Worm (Caenorhabditis elegans): Measurements from ENCODE around the gene cnt-2.

The cnt-2 gene

ce11 chrIII:10629043-10629442 lies 25.8 kb upstream of the cnt-2 start, which contains the start of gene swt-4:
Gene swt-4 (minus strand): TSS chrIII:10629143.
- TF ChIP-seq hnd-1 (tag; optimal IDR thresholded peaks at IDR 0.05), result no peak
- TF ChIP-seq hmg-4 (GFP tag; optimal IDR thresholded peaks at IDR 0.05), result no peak
- no peak for TF ChIP-seq ama-1 (optimal IDR thresholded peaks at IDR 0.05)
- TF ChIP-seq tra-4 (tag; optimal IDR thresholded peaks at IDR 0.05), result no peak
- TF ChIP-seq B0310.2 (tag; optimal IDR thresholded peaks at IDR 0.05), result no peak
- TF ChIP-seq scrt-1 (GFP tag; IDR thresholded peaks at IDR 0.05), result no peak
- TF ChIP-seq tbx-37 (GFP tag; conservative IDR thresholded peaks at IDR 0.05), result no peak
- no peak for TF ChIP-seq flt-1 (GFP tag; IDR thresholded peaks at IDR 0.05)
- no peak for TF ChIP-seq F13C5.2 (tag; optimal IDR thresholded peaks at IDR 0.05)
- no peak for TF ChIP-seq ceh-13 (GFP tag; optimal IDR thresholded peaks at IDR 0.05)
- TF ChIP-seq sea-1 (GFP tag; conservative IDR thresholded peaks at IDR 0.05), result no peak
- TF ChIP-seq pes-1 (GFP tag; IDR thresholded peaks at IDR 0.05), result no peak

DNA sequence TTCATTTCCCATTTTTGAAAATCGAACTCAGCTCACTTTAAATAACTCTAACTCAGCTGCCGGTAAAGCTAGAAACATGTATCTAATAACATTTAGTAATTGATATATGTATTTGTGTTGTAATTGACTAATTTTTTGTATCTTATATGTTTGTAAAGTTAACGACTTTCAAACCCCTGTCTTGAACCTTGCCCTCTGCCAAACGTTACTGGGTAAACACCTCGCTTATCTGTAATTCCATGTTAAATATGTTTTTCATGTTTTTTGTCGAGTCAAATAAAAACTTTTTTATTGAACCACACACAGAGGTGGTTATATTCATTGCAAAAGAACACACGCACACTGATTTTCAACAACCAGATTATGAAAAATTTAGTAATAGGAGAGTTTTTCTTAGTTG lies 25.0 kb upstream of the cnt-2 start:
- TF ChIP-seq tbx-11 (GFP tag; IDR thresholded peaks at IDR 0.05) (no peak), ets-7 (tag; optimal IDR thresholded peaks at IDR 0.05) (no peak), tbx-37 (GFP tag; conservative IDR thresholded peaks at IDR 0.05) (no peak), aly-1 (tag; optimal IDR thresholded peaks at IDR 0.05) (no peak), ceh-36 (tag; optimal IDR thresholded peaks at IDR 0.05) (no peak), scrt-1 (GFP tag; IDR thresholded peaks at IDR 0.05) (no peak), ama-1 (optimal IDR thresholded peaks at IDR 0.05) (no peak), sea-1 (GFP tag; conservative IDR thresholded peaks at IDR 0.05) (no peak), ceh-13 (GFP tag; optimal IDR thresholded peaks at IDR 0.05) (no peak), hmbx-1 (tag; optimal IDR thresholded peaks at IDR 0.05) (no peak), pes-1 (GFP tag; IDR thresholded peaks at IDR 0.05) (no peak), hmg-4 (GFP tag; optimal IDR thresholded peaks at IDR 0.05) (no peak), flt-1 (GFP tag; IDR thresholded peaks at IDR 0.05) (no peak), B0310.2 (tag; optimal IDR thresholded peaks at IDR 0.05) (no peak), hnd-1 (tag; optimal IDR thresholded peaks at IDR 0.05) (no peak)

ce11 chrIII:10631870-10632509 lies 22.8 kb upstream of the cnt-2 start:
- TF ChIP-seq F13C5.2 (tag; optimal IDR thresholded peaks at IDR 0.05) (no peak), tra-4 (tag; optimal IDR thresholded peaks at IDR 0.05) (no peak), aly-1 (tag; optimal IDR thresholded peaks at IDR 0.05) (no peak), ceh-13 (GFP tag; optimal IDR thresholded peaks at IDR 0.05) (no peak), ama-1 (optimal IDR thresholded peaks at IDR 0.05) (no peak), ets-7 (tag; optimal IDR thresholded peaks at IDR 0.05) (no peak), B0310.2 (tag; optimal IDR thresholded peaks at IDR 0.05) (no peak), flt-1 (GFP tag; IDR thresholded peaks at IDR 0.05) (no peak), scrt-1 (GFP tag; IDR thresholded peaks at IDR 0.05) (no peak)

ce11 chrIII:10632590-10633402 lies 22.0 kb upstream of the cnt-2 start, which contains the start of gene Y39A1A.10:
Gene Y39A1A.10 (plus strand): TSS chrIII:10632728.
- no peak for TF ChIP-seq tbx-37 (GFP tag; conservative IDR thresholded peaks at IDR 0.05)
- no peak for TF ChIP-seq ceh-13 (GFP tag; optimal IDR thresholded peaks at IDR 0.05)
- TF ChIP-seq hnd-1 (tag; optimal IDR thresholded peaks at IDR 0.05), result no peak
- no peak for TF ChIP-seq ets-7 (tag; optimal IDR thresholded peaks at IDR 0.05)
- no peak for TF ChIP-seq B0310.2 (tag; optimal IDR thresholded peaks at IDR 0.05)
- no peak for TF ChIP-seq scrt-1 (GFP tag; IDR thresholded peaks at IDR 0.05)
- TF ChIP-seq pes-1 (GFP tag; IDR thresholded peaks at IDR 0.05), result no peak
- no peak for TF ChIP-seq ama-1 (optimal IDR thresholded peaks at IDR 0.05)
- no peak for TF ChIP-seq F13C5.2 (tag; optimal IDR thresholded peaks at IDR 0.05)
- TF ChIP-seq sea-1 (GFP tag; conservative IDR thresholded peaks at IDR 0.05), result no peak
- no peak for TF ChIP-seq hmg-4 (GFP tag; optimal IDR thresholded peaks at IDR 0.05)
- TF ChIP-seq tbx-11 (GFP tag; IDR thresholded peaks at IDR 0.05), result no peak
- TF ChIP-seq ceh-36 (tag; optimal IDR thresholded peaks at IDR 0.05), result no peak
- TF ChIP-seq tra-4 (tag; optimal IDR thresholded peaks at IDR 0.05), result no peak
- TF ChIP-seq hmbx-1 (tag; optimal IDR thresholded peaks at IDR 0.05), result no peak
- no peak for TF ChIP-seq aly-1 (tag; optimal IDR thresholded peaks at IDR 0.05)
- no peak for TF ChIP-seq flt-1 (GFP tag; IDR thresholded peaks at IDR 0.05)

- no peak for TF ChIP-seq B0310.2 (tag; optimal IDR thresholded peaks at IDR 0.05)
- no peak for TF ChIP-seq tbx-11 (GFP tag; IDR thresholded peaks at IDR 0.05)
- TF ChIP-seq F13C5.2 (tag; optimal IDR thresholded peaks at IDR 0.05), result no peak
- TF ChIP-seq tbx-37 (GFP tag; conservative IDR thresholded peaks at IDR 0.05), result no peak
- no peak for TF ChIP-seq ets-7 (tag; optimal IDR thresholded peaks at IDR 0.05)
- no peak for TF ChIP-seq tra-4 (tag; optimal IDR thresholded peaks at IDR 0.05)
- TF ChIP-seq ama-1 (optimal IDR thresholded peaks at IDR 0.05), result no peak
- no peak for TF ChIP-seq hmg-4 (GFP tag; optimal IDR thresholded peaks at IDR 0.05)
Measured at ce11 chrIII:10633403-10633674, 21.5 kb upstream of the cnt-2 start, which contains the start of gene Y39A1A.9. Gene Y39A1A.9 (minus strand): TSS chrIII:10633501.

ce11 chrIII:10634034-10634433 lies 20.8 kb upstream of the cnt-2 start:
- no peak; the same call in 1 of the 2 replicates for TF ChIP-seq pes-1 (GFP tag; IDR thresholded peaks at IDR 0.05)
- TF ChIP-seq B0310.2 (tag; optimal IDR thresholded peaks at IDR 0.05), result no peak
- TF ChIP-seq flt-1 (GFP tag; IDR thresholded peaks at IDR 0.05), result 0 out of 2 replicates have a peak, but pooled peaks have one; percentile 8
- TF ChIP-seq aly-1 (tag; optimal IDR thresholded peaks at IDR 0.05), result peak; percentile 47

ce11 chrIII:10634576-10634975 lies 20.2 kb upstream of the cnt-2 start:
- no peak for TF ChIP-seq F13C5.2 (tag; optimal IDR thresholded peaks at IDR 0.05)
- TF ChIP-seq B0310.2 (tag; optimal IDR thresholded peaks at IDR 0.05), result no peak
- TF ChIP-seq pes-1 (GFP tag; IDR thresholded peaks at IDR 0.05), result no peak
- TF ChIP-seq ceh-13 (GFP tag; optimal IDR thresholded peaks at IDR 0.05), result no peak
- no peak for TF ChIP-seq sea-1 (GFP tag; conservative IDR thresholded peaks at IDR 0.05)
- TF ChIP-seq ama-1 (optimal IDR thresholded peaks at IDR 0.05), result no peak
- TF ChIP-seq hmg-4 (GFP tag; optimal IDR thresholded peaks at IDR 0.05), result no peak
- no peak for TF ChIP-seq ceh-36 (tag; optimal IDR thresholded peaks at IDR 0.05)
- no peak for TF ChIP-seq hmbx-1 (tag; optimal IDR thresholded peaks at IDR 0.05)
- TF ChIP-seq scrt-1 (GFP tag; IDR thresholded peaks at IDR 0.05), result no peak
- no peak for TF ChIP-seq flt-1 (GFP tag; IDR thresholded peaks at IDR 0.05)
- no peak for TF ChIP-seq ets-7 (tag; optimal IDR thresholded peaks at IDR 0.05)
- no peak for TF ChIP-seq tbx-37 (GFP tag; conservative IDR thresholded peaks at IDR 0.05)
- TF ChIP-seq tbx-11 (GFP tag; IDR thresholded peaks at IDR 0.05), result no peak
- no peak for TF ChIP-seq hnd-1 (tag; optimal IDR thresholded peaks at IDR 0.05)
- no peak for TF ChIP-seq aly-1 (tag; optimal IDR thresholded peaks at IDR 0.05)
